Worm (Caenorhabditis elegans): ENCODE data around the gene hsb-1.

DNA sequence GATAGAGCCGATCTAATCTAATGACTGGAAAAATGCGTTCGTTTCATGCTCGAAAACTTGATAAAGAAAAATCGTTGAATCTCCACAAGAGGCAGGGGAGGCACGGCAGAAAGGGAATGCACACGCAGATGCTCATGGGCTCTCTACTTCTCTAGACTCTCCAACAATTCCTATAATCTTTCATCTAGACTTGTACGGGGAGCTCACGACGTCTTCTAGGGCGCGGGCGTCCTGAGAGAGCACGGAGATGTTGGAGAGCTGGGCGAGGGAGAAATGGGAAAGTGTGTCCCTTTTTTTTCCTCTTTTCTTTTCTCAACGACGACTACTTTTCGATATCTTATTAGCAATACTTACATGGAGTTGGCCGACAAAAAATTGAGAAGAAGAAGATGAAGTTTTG is 16.2 kb upstream of the hsb-1 start:
- TF ChIP-seq unc-62 (GFP tag; optimal IDR thresholded peaks at IDR 0.05) = no peak
- TF ChIP-seq R02D3.7 (tag; optimal IDR thresholded peaks at IDR 0.05) = no peak
- no peak for TF ChIP-seq nhr-237 (tag; optimal IDR thresholded peaks at IDR 0.05)

All from whole organism, L3 larva.